Fruit fly (Drosophila melanogaster): ENCODE results near the gene CG14546.

The CG14546 gene

dm6 chr3R:25884301-25884700 is 38.1 kb downstream of the CG14546 start (continued):
- TF ChIP-seq CG16813 (GFP tag; IDR thresholded peaks at IDR 0.05; ENCODE audit: partially characterized antibody) (no peak), zfh1 (GFP tag; IDR thresholded peaks at IDR 0.05) (peak; percentile 45; the same call in 1 of the 3 replicates), CG10321 (GFP tag; IDR thresholded peaks at IDR 0.05) (0 out of 2 replicates have a peak, but pooled peaks have one; percentile 9), CG11247 (GFP tag; IDR thresholded peaks at IDR 0.05) (0 out of 2 replicates have a peak, but pooled peaks have one; percentile 13), stc (GFP tag; IDR thresholded peaks at IDR 0.05) (peak; percentile 71; the same call in 1 of the 2 replicates), bcd (GFP tag; optimal IDR thresholded peaks at IDR 0.05) (peak; percentile 42), br (optimal IDR thresholded peaks at IDR 0.05) (no peak), lab (GFP tag; optimal IDR thresholded peaks at IDR 0.05) (peak; percentile 17), Awh (GFP tag; IDR thresholded peaks at IDR 0.05) (peak; percentile 57), CG17359 (tag; optimal IDR thresholded peaks at IDR 0.05) (peak; percentile 85), dimm (GFP tag; IDR thresholded peaks at IDR 0.05) (peak; percentile 13; the same call in 1 of the 2 replicates), CG8089 (GFP tag; optimal IDR thresholded peaks at IDR 0.05) (no peak), pfk (GFP tag; optimal IDR thresholded peaks at IDR 0.05) (no peak), B-H1 (GFP tag; IDR thresholded peaks at IDR 0.05) (peak; percentile 41; the same call in 2 of the 3 replicates), CG8359 (GFP tag; optimal IDR thresholded peaks at IDR 0.05; ENCODE audit: borderline replicate concordance) (peak; percentile 22), bsh (GFP tag; optimal IDR thresholded peaks at IDR 0.05) (peak in 1 of 2 experiments; percentile 91), dysf (GFP tag; IDR thresholded peaks at IDR 0.05) (peak; percentile 43; the same call in 1 of the 3 replicates), HLH3B (GFP tag; IDR thresholded peaks at IDR 0.05) (peak; percentile 67), MBD-R2 (GFP tag; IDR thresholded peaks at IDR 0.05) (no peak), Fer1 (GFP tag; optimal IDR thresholded peaks at IDR 0.05) (no peak), CrebB (tag; optimal IDR thresholded peaks at IDR 0.05) (no peak), ash1 (GFP tag; optimal IDR thresholded peaks at IDR 0.05) (no peak), ind (GFP tag; optimal IDR thresholded peaks at IDR 0.05) (peak; percentile 50), CG2116 (GFP tag; optimal IDR thresholded peaks at IDR 0.05) (peak; percentile 33), CG10654 (GFP tag; optimal IDR thresholded peaks at IDR 0.05) (peak; percentile 35), CG31365 (tag; optimal IDR thresholded peaks at IDR 0.05) (no peak), cwo (GFP tag; optimal IDR thresholded peaks at IDR 0.05) (peak; percentile 28), scrt (GFP tag; optimal IDR thresholded peaks at IDR 0.05) (peak; percentile 10), CG2678 (tag; optimal IDR thresholded peaks at IDR 0.05) (peak; percentile 80), grau (tag; optimal IDR thresholded peaks at IDR 0.05) (peak; percentile 71), CG13123 (GFP tag; optimal IDR thresholded peaks at IDR 0.05) (peak; percentile 3), CG10959 (GFP tag; IDR thresholded peaks at IDR 0.05) (peak; percentile 39; the same call in 1 of the 2 replicates), CG31224 (GFP tag; IDR thresholded peaks at IDR 0.05) (peak; percentile 11; the same call in 1 of the 2 replicates), CG4360 (GFP tag; IDR thresholded peaks at IDR 0.05) (no peak), Bgb (GFP tag; IDR thresholded peaks at IDR 0.05; ENCODE audit: partially characterized antibody) (no peak), CG7357 (GFP tag; IDR thresholded peaks at IDR 0.05) (no peak), dmrt11E (tag; optimal IDR thresholded peaks at IDR 0.05) (peak; percentile 86), slou (GFP tag; optimal IDR thresholded peaks at IDR 0.05) (no peak), CG12391 (tag; optimal IDR thresholded peaks at IDR 0.05) (peak; percentile 85), CG18262 (tag; optimal IDR thresholded peaks at IDR 0.05) (peak; percentile 92), lmd (GFP tag; IDR thresholded peaks at IDR 0.05) (peak; percentile 24; the same call in 1 of the 2 replicates), sqz (GFP tag; optimal IDR thresholded peaks at IDR 0.05) (peak; percentile 45), pros (GFP tag; optimal IDR thresholded peaks at IDR 0.05) (no peak), CG17328 (GFP tag; IDR thresholded peaks at IDR 0.05) (peak; percentile 78), H2.0 (GFP tag; IDR thresholded peaks at IDR 0.05) (peak; percentile 38; the same call in 1 of the 2 replicates), hkb (optimal IDR thresholded peaks at IDR 0.05) (no peak), hkb (GFP tag; IDR thresholded peaks at IDR 0.05) (peak; percentile 52; the same call in 1 of the 2 replicates), CG12942 (GFP tag; optimal IDR thresholded peaks at IDR 0.05) (peak; percentile 22), sens (GFP tag) (peak; percentile 93), onecut (GFP tag; IDR thresholded peaks at IDR 0.05) (no peak), CG13296 (GFP tag; optimal IDR thresholded peaks at IDR 0.05) (peak; percentile 6)

Measured in whole organism, embryonic.